Worm (Caenorhabditis elegans) whole organism, late embryonic: ENCODE measurements around the gene fbxa-64.

Source experiments
- ama-1 ChIP-seq: fragments of 150-350 bp; optimal IDR thresholded peaks from 2 replicates; lab custom pipeline; 2014
- ceh-2 ChIP-seq: sonication (generic microtip); optimal IDR thresholded peaks from 2 replicates; lab custom pipeline; 2016; ENCODE audit warnings: missing genotype, missing genetic modification characterization, missing compliant biosample characterization
- dmd-4 ChIP-seq: sonication (generic microtip); optimal IDR thresholded peaks from 2 replicates; lab custom pipeline; 2016; ENCODE audit warnings: borderline replicate concordance, missing genetic modification characterization, missing compliant biosample characterization
- hlh-8 ChIP-seq: sonication (generic microtip); optimal IDR thresholded peaks from 2 replicates; lab custom pipeline; 2016; ENCODE audit warnings: missing genotype, missing genetic modification characterization, missing compliant biosample characterization
- mec-3 ChIP-seq: sonication (generic microtip); optimal IDR thresholded peaks from 2 replicates; lab custom pipeline; 2016; ENCODE audit warnings: borderline replicate concordance, missing genetic modification characterization, missing compliant biosample characterization
- pha-2 ChIP-seq: sonication (generic microtip); optimal IDR thresholded peaks from 2 replicates; lab custom pipeline; 2017; ENCODE audit warnings: mild to moderate bottlenecking, missing genetic modification characterization, missing compliant biosample characterization
- rnt-1 ChIP-seq: sonication (generic microtip); optimal IDR thresholded peaks from 2 replicates; lab custom pipeline; 2016; ENCODE audit warnings: missing genetic modification characterization, missing compliant biosample characterization
- sox-4 ChIP-seq: sonication (generic microtip); optimal IDR thresholded peaks from 2 replicates; lab custom pipeline; 2017; ENCODE audit warnings: mild to moderate bottlenecking, missing genetic modification characterization, inconsistent platforms, missing compliant biosample characterization

ce11 chrV:3244703-3245102 lies 33.2 kb downstream of the fbxa-64 start, which contains the start of gene srj-7:
- TF ChIP-seq dmd-4 (tag; lab: Kevin White, UChicago) (no peak), mec-3 (tag; lab: Kevin White, UChicago) (no peak), ceh-2 (tag; lab: Kevin White, UChicago) (no peak), hlh-8 (no peak), sox-4 (tag; lab: Kevin White, UChicago) (no peak), rnt-1 (tag; lab: Kevin White, UChicago) (no peak), pha-2 (tag; lab: Kevin White, UChicago) (no peak), ama-1 (lab: Kevin White, UChicago) (no peak)
